Fruit fly (Drosophila melanogaster) whole organism, embryonic: ENCODE measurements around the gene CtBP.

Experiments
- Atf3 ChIP-seq: fragments of 200-800 bp; sonication (Bioruptor generic); optimal IDR thresholded peaks from 3 replicates; lab custom pipeline; 2016; ENCODE audit warnings: missing biosample characterization, missing genetic modification characterization
- Atf6 ChIP-seq: fragments of 200-800 bp; sonication (Bioruptor generic); IDR thresholded peaks from 2 replicates; pipeline ENCODE4 v1.3.6; 2022; ENCODE audit warnings: missing biosample characterization, missing genetic modification characterization
- CG10979 ChIP-seq: fragments of 200-800 bp; sonication (Bioruptor generic); optimal IDR thresholded peaks from 2 replicates; lab custom pipeline; 2018; ENCODE audit warnings: missing biosample characterization, mild to moderate bottlenecking, missing genetic modification characterization, moderate library complexity
- CG11560 ChIP-seq: fragments of 200-800 bp; sonication (Bioruptor generic); IDR thresholded peaks from 3 replicates; pipeline ENCODE4 v1.3.6; 2022; ENCODE audit warnings: missing biosample characterization, missing genetic modification characterization
- CG12744 ChIP-seq: fragments of 200-800 bp; sonication (Bioruptor generic); optimal IDR thresholded peaks from 2 replicates; lab custom pipeline; 2016; ENCODE audit warnings: missing biosample characterization, missing genetic modification characterization
- CG13624 ChIP-seq: fragments of 200-800 bp; sonication (Bioruptor generic); optimal IDR thresholded peaks from 2 replicates; lab custom pipeline; 2016; ENCODE audit warnings: missing biosample characterization, missing genetic modification characterization
- CG30020 ChIP-seq: fragments of 200-800 bp; optimal IDR thresholded peaks from 2 replicates; lab custom pipeline; 2019; ENCODE audit warnings: missing biosample characterization, mild to moderate bottlenecking, missing genetic modification characterization, moderate library complexity
- CG30431 ChIP-seq: fragments of 200-800 bp; sonication (Bioruptor generic); optimal IDR thresholded peaks from 2 replicates; lab custom pipeline; 2017; ENCODE audit warnings: missing biosample characterization, missing genetic modification characterization
- CG31441 ChIP-seq: fragments of 200-800 bp; sonication (Bioruptor generic); IDR thresholded peaks from 2 replicates; pipeline ENCODE4 v1.3.6; 2022; ENCODE audit warnings: missing biosample characterization, missing genetic modification characterization
- CG3163 ChIP-seq: fragments of 200-800 bp; sonication (Bioruptor generic); optimal IDR thresholded peaks from 3 replicates; lab custom pipeline; 2016; ENCODE audit warnings: missing biosample characterization, missing genetic modification characterization
- CG33213 ChIP-seq: fragments of 200-800 bp; sonication (Bioruptor generic); optimal IDR thresholded peaks from 3 replicates; lab custom pipeline; 2016; ENCODE audit warnings: missing biosample characterization, missing genetic modification characterization
- CG3407 ChIP-seq: fragments of 200-800 bp; sonication (Bioruptor generic); optimal IDR thresholded peaks from 2 replicates; lab custom pipeline; 2018; ENCODE audit warnings: missing biosample characterization, mild to moderate bottlenecking, missing genetic modification characterization
- CG34422 ChIP-seq: fragments of 200-800 bp; sonication (Bioruptor generic); IDR thresholded peaks from 3 replicates; pipeline ENCODE4 v1.3.6; 2022; ENCODE audit warnings: missing biosample characterization, missing genetic modification characterization
- CG3838 ChIP-seq: fragments of 200-800 bp; sonication (Bioruptor generic); optimal IDR thresholded peaks from 3 replicates; lab custom pipeline; 2016; ENCODE audit warnings: missing biosample characterization, missing genetic modification characterization
- CG7786 ChIP-seq: fragments of 200-800 bp; sonication (Bioruptor generic); optimal IDR thresholded peaks from 2 replicates; lab custom pipeline; 2016; ENCODE audit warnings: missing biosample characterization, missing genetic modification characterization
- CG8089 ChIP-seq: fragments of 200-800 bp; sonication (Bioruptor generic); optimal IDR thresholded peaks from 3 replicates; lab custom pipeline; 2016; ENCODE audit warnings: missing biosample characterization, missing genetic modification characterization
- Deaf1 ChIP-seq: fragments of 200-800 bp; optimal IDR thresholded peaks from 3 replicates; lab custom pipeline; 2019; ENCODE audit warnings: missing biosample characterization, mild to moderate bottlenecking, missing genetic modification characterization, moderate library complexity
- Dip2 ChIP-seq: fragments of 200-800 bp; sonication (Bioruptor generic); IDR thresholded peaks from 2 replicates; pipeline ENCODE4 v1.3.6; 2022; ENCODE audit warnings: missing biosample characterization, missing genetic modification characterization
- Ets97D ChIP-seq: fragments of 200-800 bp; sonication (Bioruptor generic); optimal IDR thresholded peaks from 3 replicates; lab custom pipeline; 2016; ENCODE audit warnings: missing biosample characterization, missing genetic modification characterization
- Fer2 ChIP-seq: fragments of 200-800 bp; sonication (Bioruptor generic); optimal IDR thresholded peaks from 2 replicates; lab custom pipeline; 2018; ENCODE audit warnings: missing biosample characterization, mild to moderate bottlenecking, missing genetic modification characterization, moderate library complexity
- Fer3 ChIP-seq: fragments of 200-800 bp; sonication (Bioruptor generic); optimal IDR thresholded peaks from 2 replicates; lab custom pipeline; 2018; ENCODE audit warnings: missing biosample characterization, mild to moderate bottlenecking, missing genetic modification characterization, moderate library complexity
- Hr39 ChIP-seq: fragments of >200 bp; optimal IDR thresholded peaks from 2 replicates; lab custom pipeline; 2017
- Lim3 ChIP-seq: fragments of 200-800 bp; sonication (Bioruptor generic); IDR thresholded peaks from 2 replicates; pipeline ENCODE4 v1.3.6; 2022; ENCODE audit warnings: missing biosample characterization, missing genetic modification characterization
- MTF-1 ChIP-seq: fragments of 200-800 bp; sonication (Bioruptor generic); optimal IDR thresholded peaks from 2 replicates; lab custom pipeline; 2018; ENCODE audit warnings: missing biosample characterization, mild to moderate bottlenecking, missing genetic modification characterization, borderline replicate concordance
- Med ChIP-seq: fragments of 200-800 bp; sonication (Bioruptor generic); peaks from one replicate; lab custom pipeline; 2016; ENCODE audit warnings: missing biosample characterization, missing genetic modification characterization, mild to moderate bottlenecking, inconsistent platforms, moderate library complexity
- Mrtf ChIP-seq: fragments of 200-800 bp; sonication (Bioruptor generic); IDR thresholded peaks from 3 replicates; pipeline ENCODE4 v1.3.6; 2022; ENCODE audit warnings: missing biosample characterization, missing genetic modification characterization
- NC2β ChIP-seq: fragments of 200-800 bp; sonication (Bioruptor generic); optimal IDR thresholded peaks from 2 replicates; lab custom pipeline; 2016; ENCODE audit warnings: missing biosample characterization, missing genetic modification characterization
- Oli ChIP-seq: fragments of 200-800 bp; sonication (Bioruptor generic); optimal IDR thresholded peaks from 2 replicates; lab custom pipeline; 2018; ENCODE audit warnings: missing biosample characterization, mild to moderate bottlenecking, missing genetic modification characterization, moderate library complexity
- PHDP ChIP-seq: fragments of 200-800 bp; sonication (Bioruptor generic); optimal IDR thresholded peaks from 3 replicates; lab custom pipeline; 2018; ENCODE audit warnings: missing biosample characterization, mild to moderate bottlenecking, missing genetic modification characterization, moderate library complexity
- Poxn ChIP-seq: fragments of 200-800 bp; sonication (Bioruptor generic); IDR thresholded peaks from 2 replicates; pipeline ENCODE4 v1.3.6; 2022; ENCODE audit warnings: missing biosample characterization, missing genetic modification characterization
- Sox102F ChIP-seq: fragments of 200-800 bp; sonication (Bioruptor generic); optimal IDR thresholded peaks from 2 replicates; lab custom pipeline; 2018; ENCODE audit warnings: missing biosample characterization, mild to moderate bottlenecking, missing genetic modification characterization, moderate library complexity
- Stat92E ChIP-seq, 3 experiments: fragments of >200 bp in 2 of 3; fragments of 200-800 bp in 1 of 3; sonication (Bioruptor generic) in 1 of 3; optimal IDR thresholded peaks; 2 replicates each; lab custom pipeline; 2017 to 2019; ENCODE audit warnings: missing biosample characterization in 3 of 3, missing genetic modification characterization in 3 of 3, mild to moderate bottlenecking in 1 of 3, moderate library complexity in 1 of 3
- ap ChIP-seq: fragments of 200-800 bp; sonication (Bioruptor generic); IDR thresholded peaks from 2 replicates; pipeline ENCODE4 v1.3.6; 2022; ENCODE audit warnings: missing biosample characterization, missing genetic modification characterization
- emc ChIP-seq: fragments of 200-800 bp; sonication (Bioruptor generic); optimal IDR thresholded peaks from 2 replicates; lab custom pipeline; 2016; ENCODE audit warnings: missing biosample characterization, missing genetic modification characterization
- h ChIP-seq: fragments of >200 bp; optimal IDR thresholded peaks from 2 replicates; lab custom pipeline; 2017
- her ChIP-seq: fragments of 200-800 bp; sonication (Bioruptor generic); optimal IDR thresholded peaks from 2 replicates; lab custom pipeline; 2016; ENCODE audit warnings: missing biosample characterization, missing genetic modification characterization
- insv ChIP-seq, 2 experiments: fragments of 200-800 bp; sonication (Bioruptor generic); optimal IDR thresholded peaks; 3 replicates each; lab custom pipeline; 2016 to 2018; ENCODE audit warnings: missing biosample characterization in 2 of 2, missing genetic modification characterization in 2 of 2
- jigr1 ChIP-seq: fragments of 200-800 bp; sonication (Bioruptor generic); IDR thresholded peaks from 3 replicates; pipeline ENCODE4 v1.3.6; 2022; ENCODE audit warnings: missing biosample characterization, missing genetic modification characterization
- kni ChIP-seq: fragments of 200-800 bp; sonication (Bioruptor generic); optimal IDR thresholded peaks from 3 replicates; lab custom pipeline; 2017; ENCODE audit warnings: mild to moderate bottlenecking, missing biosample characterization, missing genetic modification reagents, missing genetic modification characterization
- lilli ChIP-seq: fragments of 200-800 bp; sonication (Bioruptor generic); optimal IDR thresholded peaks from 3 replicates; lab custom pipeline; 2016; ENCODE audit warnings: missing biosample characterization, missing genetic modification characterization
- lmd ChIP-seq: fragments of 200-800 bp; sonication (Bioruptor generic); IDR thresholded peaks from 2 replicates; pipeline ENCODE4 v1.3.6; 2022; ENCODE audit warnings: missing biosample characterization, missing genetic modification characterization
- maf-S ChIP-seq: fragments of 200-800 bp; sonication (Bioruptor generic); optimal IDR thresholded peaks from 2 replicates; lab custom pipeline; 2016; ENCODE audit warnings: missing biosample characterization, missing genetic modification characterization
- nerfin-1 ChIP-seq: fragments of 200-800 bp; sonication (Bioruptor generic); optimal IDR thresholded peaks from 3 replicates; lab custom pipeline; 2019; ENCODE audit warnings: missing biosample characterization, mild to moderate bottlenecking, missing genetic modification characterization, moderate library complexity
- nmo ChIP-seq: fragments of 200-800 bp; sonication (Bioruptor generic); optimal IDR thresholded peaks from 2 replicates; lab custom pipeline; 2018; ENCODE audit warnings: missing biosample characterization, mild to moderate bottlenecking, missing genetic modification characterization, moderate library complexity
- p53 ChIP-seq: fragments of 200-800 bp; sonication (Bioruptor generic); optimal IDR thresholded peaks from 2 replicates; lab custom pipeline; 2016; ENCODE audit warnings: missing biosample characterization, missing genetic modification characterization
- ranshi ChIP-seq: fragments of 200-800 bp; sonication (Bioruptor generic); IDR thresholded peaks from 2 replicates; pipeline ENCODE4 v1.3.6; 2022; ENCODE audit warnings: missing biosample characterization, missing genetic modification characterization
- schlank ChIP-seq: fragments of 200-800 bp; sonication (Bioruptor generic); optimal IDR thresholded peaks from 2 replicates; lab custom pipeline; 2018; ENCODE audit warnings: missing biosample characterization, mild to moderate bottlenecking, missing genetic modification characterization
- sob ChIP-seq: fragments of 200-800 bp; sonication (Bioruptor generic); IDR thresholded peaks from 2 replicates; pipeline ENCODE4 v1.3.6; 2022; ENCODE audit warnings: missing biosample characterization, missing genetic modification characterization
- usp ChIP-seq: fragments of >200 bp; optimal IDR thresholded peaks from 2 replicates; lab custom pipeline; 2017; ENCODE audit warnings: missing biosample characterization, missing genetic modification characterization
- zen ChIP-seq: fragments of 200-800 bp; sonication (Bioruptor generic); optimal IDR thresholded peaks from 3 replicates; lab custom pipeline; 2018; ENCODE audit warnings: missing biosample characterization, mild to moderate bottlenecking, missing genetic modification characterization, moderate library complexity

The CtBP gene

DNA sequence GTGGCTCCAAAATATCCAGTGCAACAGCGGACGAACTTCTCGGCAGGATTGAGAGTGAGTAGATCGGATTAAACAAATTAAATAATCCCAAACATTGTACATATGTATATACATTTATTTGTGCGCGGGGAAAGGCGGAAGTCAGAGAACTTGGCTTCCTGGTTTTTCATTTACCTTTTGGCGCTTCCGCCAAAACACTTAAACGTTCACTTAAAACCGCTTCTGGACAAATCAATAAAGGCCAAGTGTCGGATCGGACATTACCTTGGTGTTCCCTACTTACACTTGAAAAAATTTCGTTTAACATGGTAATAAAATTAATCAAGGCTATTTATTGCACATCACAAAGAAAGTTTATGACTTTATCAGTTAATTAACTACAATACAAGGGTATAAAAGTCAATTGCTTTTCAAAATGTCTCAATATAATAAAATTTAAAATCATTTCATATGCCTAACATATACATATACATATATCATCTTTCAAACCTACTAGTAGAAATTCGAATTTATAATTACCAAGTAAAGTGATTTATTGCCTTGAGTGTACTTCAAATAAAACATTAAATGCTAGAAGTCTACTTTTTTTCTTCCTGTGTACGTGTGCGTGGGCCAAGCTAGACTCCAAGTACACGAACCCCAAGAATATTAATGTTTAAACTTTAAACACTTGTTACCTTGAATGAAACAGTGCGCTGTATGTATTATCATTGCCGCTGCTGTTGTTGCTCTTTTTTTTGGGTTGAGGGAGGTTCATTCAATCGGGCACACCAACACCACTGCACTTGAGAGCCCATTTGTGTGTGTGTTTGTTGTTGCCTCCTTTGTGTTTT is 29.9 kb upstream of the CtBP start (continued):
- TF ChIP-seq nmo (GFP tag; lab: Kevin White, UChicago) = peak; percentile 82
- peak; percentile 40 for TF ChIP-seq Fer2 (tag; lab: Kevin White, UChicago)
- no peak for TF ChIP-seq emc
- TF ChIP-seq CG33213 = no peak
- TF ChIP-seq lilli = peak; percentile 5
- TF ChIP-seq CG11560 (tag; lab: Robert Waterston, UW) = no peak
- peak; percentile 89 for TF ChIP-seq Med (GFP tag; lab: Kevin White, UChicago)
- no peak for TF ChIP-seq CG3163 (GFP tag; lab: Kevin White, UChicago)
- TF ChIP-seq Poxn (GFP tag; lab: Robert Waterston, UW) = no peak; the same call in 1 of the 2 replicates
- peak; percentile 43 for TF ChIP-seq CG3838 (GFP tag; lab: Kevin White, UChicago)
- no peak for TF ChIP-seq CG7786 (GFP tag; lab: Kevin White, UChicago)
- TF ChIP-seq PHDP (tag; lab: Kevin White, UChicago) = peak; percentile 67
- peak; percentile 44 for TF ChIP-seq Atf3
- no peak for TF ChIP-seq Lim3
- TF ChIP-seq CG34422 = 0 out of 3 replicates have a peak, but pooled peaks have one; percentile 6
- no peak for TF ChIP-seq MTF-1 (GFP tag; lab: Kevin White, UChicago)
- peak; percentile 70 for TF ChIP-seq Sox102F (GFP tag; lab: Kevin White, UChicago)
- TF ChIP-seq Stat92E (GFP tag; optimal IDR thresholded peaks at IDR 0.05; lab: Kevin White, UChicago) = no peak
- TF ChIP-seq CG30020 = no peak
- peak; percentile 69 for TF ChIP-seq Oli
- TF ChIP-seq lmd (GFP tag; lab: Robert Waterston, UW) = peak; percentile 62
- TF ChIP-seq Mrtf (GFP tag; lab: Robert Waterston, UW) = peak; percentile 59; the same call in 1 of the 3 replicates
- TF ChIP-seq Deaf1 (tag; lab: Kevin White, UChicago) = peak; percentile 60
- TF ChIP-seq NC2β (GFP tag; lab: Kevin White, UChicago) = no peak
- TF ChIP-seq ap (GFP tag; lab: Robert Waterston, UW) = no peak
- no peak for TF ChIP-seq schlank (tag; lab: Kevin White, UChicago)
- TF ChIP-seq nerfin-1 (tag; lab: Kevin White, UChicago) = peak; percentile 59
- peak; percentile 51 for TF ChIP-seq zen (tag; lab: Kevin White, UChicago)
- TF ChIP-seq jigr1 (GFP tag; lab: Robert Waterston, UW) = no peak
- TF ChIP-seq maf-S (GFP tag; lab: Kevin White, UChicago) = no peak
- no peak for TF ChIP-seq insv (GFP tag; optimal IDR thresholded peaks at IDR 0.05; lab: Kevin White, UChicago)
- TF ChIP-seq her (GFP tag; lab: Kevin White, UChicago) = no peak
- TF ChIP-seq p53 (GFP tag; lab: Kevin White, UChicago) = peak; percentile 12
- TF ChIP-seq kni (GFP tag; lab: Kevin White, UChicago) = no peak
- TF ChIP-seq CG30431 (GFP tag; lab: Kevin White, UChicago) = no peak
- TF ChIP-seq CG8089 (GFP tag; lab: Kevin White, UChicago) = no peak
- TF ChIP-seq CG12744 (GFP tag; lab: Kevin White, UChicago) = peak; percentile 34
- TF ChIP-seq usp (GFP tag; lab: Kevin White, UChicago) = no peak
- TF ChIP-seq h = no peak
- TF ChIP-seq Dip2 (GFP tag; lab: Robert Waterston, UW) = no peak
- no peak; the same call in 1 of the 2 replicates for TF ChIP-seq Atf6 (GFP tag; lab: Robert Waterston, UW)
- TF ChIP-seq Hr39 (lab: Kevin White, UChicago) = no peak
- TF ChIP-seq ranshi (GFP tag; lab: Robert Waterston, UW) = peak; percentile 41; the same call in 1 of the 2 replicates
- TF ChIP-seq CG31441 = no peak; the same call in 1 of the 2 replicates
- TF ChIP-seq Fer3 = peak; percentile 72
- TF ChIP-seq sob (GFP tag; lab: Robert Waterston, UW) = peak; percentile 45; the same call in 1 of the 2 replicates
- TF ChIP-seq CG10979 (tag; lab: Kevin White, UChicago) = peak; percentile 70
- TF ChIP-seq Ets97D (GFP tag; lab: Kevin White, UChicago) = no peak
- no peak for TF ChIP-seq CG13624 (GFP tag; lab: Kevin White, UChicago)
- no peak for TF ChIP-seq CG3407 (GFP tag; lab: Kevin White, UChicago)
